Worm (Caenorhabditis elegans) whole organism, mixed stage, embryonic: Measurements from ENCODE around the gene str-92.

Experiments
- M03D4.4 ChIP-seq: sonication (generic microtip); optimal IDR thresholded peaks from 2 replicates; lab custom pipeline; 2017; ENCODE audit warnings: mild to moderate bottlenecking, missing genetic modification characterization, missing compliant biosample characterization
- bed-3 ChIP-seq: fragments of 200-800 bp; sonication (Bioruptor generic); optimal IDR thresholded peaks from 3 replicates; lab custom pipeline; 2018; ENCODE audit warnings: mild to moderate bottlenecking, missing genetic modification characterization, moderate library complexity, missing compliant biosample characterization
- blmp-1 ChIP-seq: fragments of 150-350 bp; optimal IDR thresholded peaks from 2 replicates; lab custom pipeline; 2014; ENCODE audit warnings: missing biosample characterization, missing genetic modification characterization
- ceh-39 ChIP-seq: fragments of 150-350 bp; optimal IDR thresholded peaks from 2 replicates; lab custom pipeline; 2014; ENCODE audit warnings: missing biosample characterization, missing genetic modification characterization
- ceh-43 ChIP-seq: fragments of 200-800 bp; sonication (Bioruptor generic); optimal IDR thresholded peaks from 2 replicates; lab custom pipeline; 2018; ENCODE audit warnings: mild to moderate bottlenecking, missing genetic modification characterization, moderate library complexity, missing compliant biosample characterization
- ceh-83 ChIP-seq: fragments of 200-800 bp; sonication (Bioruptor generic); optimal IDR thresholded peaks from 2 replicates; lab custom pipeline; 2018; ENCODE audit warnings: mild to moderate bottlenecking, missing genetic modification characterization, missing compliant biosample characterization
- ces-1 ChIP-seq: fragments of 150-350 bp; optimal IDR thresholded peaks from 2 replicates; lab custom pipeline; 2014; ENCODE audit warnings: missing biosample characterization, missing genetic modification reagents, missing genetic modification characterization
- cnd-1 ChIP-seq: fragments of 200-800 bp; sonication (Bioruptor generic); optimal IDR thresholded peaks from 2 replicates; lab custom pipeline; 2018; ENCODE audit warnings: mild to moderate bottlenecking, missing genetic modification characterization, missing compliant biosample characterization
- drap-1 ChIP-seq: fragments of 200-800 bp; sonication (Bioruptor generic); optimal IDR thresholded peaks from 3 replicates; lab custom pipeline; 2018; ENCODE audit warnings: mild to moderate bottlenecking, missing genetic modification characterization, missing compliant biosample characterization
- elt-1 ChIP-seq: sonication (generic microtip); optimal IDR thresholded peaks from 2 replicates; lab custom pipeline; 2017; ENCODE audit warnings: missing genetic modification characterization, mild to moderate bottlenecking, missing compliant biosample characterization, antibody characterized with exemption, moderate library complexity, borderline replicate concordance; ENCODE audit not compliant: insufficient read depth
- elt-3 ChIP-seq: fragments of 150-350 bp; optimal IDR thresholded peaks from 2 replicates; lab custom pipeline; 2014; ENCODE audit warnings: missing biosample characterization, missing genetic modification characterization
- ham-2 ChIP-seq: fragments of 200-800 bp; sonication (Bioruptor generic); optimal IDR thresholded peaks from 2 replicates; lab custom pipeline; 2018; ENCODE audit warnings: mild to moderate bottlenecking, missing genetic modification characterization, missing compliant biosample characterization
- hlh-1 ChIP-seq: fragments of 150-350 bp; optimal IDR thresholded peaks from 2 replicates; lab custom pipeline; 2014; ENCODE audit warnings: missing biosample characterization, missing genetic modification reagents, missing genetic modification characterization
- lin-13 ChIP-seq: fragments of 150-350 bp; optimal IDR thresholded peaks from 2 replicates; lab custom pipeline; 2014; ENCODE audit warnings: missing biosample characterization, missing genetic modification characterization
- lin-32 ChIP-seq: fragments of 200-800 bp; sonication (Bioruptor generic); optimal IDR thresholded peaks from 2 replicates; lab custom pipeline; 2018; ENCODE audit warnings: mild to moderate bottlenecking, missing genetic modification characterization, missing compliant biosample characterization
- lsy-2 ChIP-seq: fragments of 150-350 bp; optimal IDR thresholded peaks from 2 replicates; lab custom pipeline; 2014; ENCODE audit warnings: missing biosample characterization, missing genetic modification characterization
- mab-5 ChIP-seq: fragments of 150-350 bp; optimal IDR thresholded peaks from 2 replicates; lab custom pipeline; 2014; ENCODE audit warnings: missing biosample characterization, missing genetic modification characterization
- mep-1 ChIP-seq: fragments of 150-350 bp; optimal IDR thresholded peaks from 2 replicates; lab custom pipeline; 2017; ENCODE audit warnings: missing biosample characterization, missing genetic modification reagents, missing genetic modification characterization, inconsistent platforms
- mls-2 ChIP-seq: sonication (generic microtip); optimal IDR thresholded peaks from 2 replicates; lab custom pipeline; 2016; ENCODE audit warnings: mild to moderate bottlenecking, missing genetic modification characterization, moderate library complexity, missing compliant biosample characterization
- nhr-12 ChIP-seq: fragments of 150-350 bp; optimal IDR thresholded peaks from 2 replicates; lab custom pipeline; 2014; ENCODE audit warnings: missing biosample characterization, missing genetic modification characterization
- nhr-2 ChIP-seq: fragments of 150-350 bp; optimal IDR thresholded peaks from 2 replicates; lab custom pipeline; 2014; ENCODE audit warnings: missing biosample characterization, missing genetic modification characterization
- nhr-237 ChIP-seq: fragments of 150-350 bp; optimal IDR thresholded peaks from 2 replicates; lab custom pipeline; 2014; ENCODE audit warnings: missing biosample characterization, missing genetic modification characterization
- nhr-28 ChIP-seq: fragments of 150-350 bp; optimal IDR thresholded peaks from 2 replicates; lab custom pipeline; 2014; ENCODE audit warnings: missing biosample characterization, missing genetic modification characterization
- nhr-76 ChIP-seq: sonication (generic microtip); optimal IDR thresholded peaks from 2 replicates; lab custom pipeline; 2017; ENCODE audit warnings: missing biosample characterization, missing genetic modification characterization
- pha-4 ChIP-seq: fragments of 150-350 bp; optimal IDR thresholded peaks from 2 replicates; lab custom pipeline; 2018; ENCODE audit warnings: missing biosample characterization, missing genetic modification reagents, missing genetic modification characterization
- sptf-1 ChIP-seq: sonication (generic microtip); optimal IDR thresholded peaks from 2 replicates; lab custom pipeline; 2017; ENCODE audit warnings: mild to moderate bottlenecking, missing genetic modification characterization, moderate library complexity, missing compliant biosample characterization
- tbx-8 ChIP-seq: fragments of 200-800 bp; sonication (Bioruptor generic); optimal IDR thresholded peaks from 2 replicates; lab custom pipeline; 2018; ENCODE audit warnings: mild to moderate bottlenecking, missing genetic modification characterization, moderate library complexity, missing compliant biosample characterization
- unc-120 ChIP-seq: sonication (generic microtip); optimal IDR thresholded peaks from 2 replicates; lab custom pipeline; 2017; ENCODE audit warnings: missing genetic modification characterization, missing compliant biosample characterization; ENCODE audit not compliant: poor library complexity, severe bottlenecking
- unc-39 ChIP-seq: fragments of 150-350 bp; optimal IDR thresholded peaks from 2 replicates; lab custom pipeline; 2014; ENCODE audit warnings: missing biosample characterization, missing genetic modification characterization
- unc-62 ChIP-seq: fragments of 150-350 bp; optimal IDR thresholded peaks from 2 replicates; lab custom pipeline; 2014; ENCODE audit warnings: missing biosample characterization, missing genetic modification reagents, missing genetic modification characterization
- zip-8 ChIP-seq: fragments of 150-350 bp; optimal IDR thresholded peaks from 2 replicates; lab custom pipeline; 2014; ENCODE audit warnings: missing biosample characterization, missing genetic modification characterization
- ztf-11 ChIP-seq: fragments of 150-350 bp; optimal IDR thresholded peaks from 2 replicates; lab custom pipeline; 2014; ENCODE audit warnings: missing biosample characterization, missing genetic modification characterization

The str-92 gene

ce11 chrV:17700728-17701262, 24.3 kb upstream of the str-92 start, which contains the start of the genes Y26G10.5 and srh-32:
TSS of gene Y26G10.5 (minus strand) at chrV:17700828.
TSS of gene srh-32 (plus strand) at chrV:17701212.
- TF ChIP-seq ham-2 = no peak

ce11 chrV:17699659-17700058, 23.2 kb upstream of the str-92 start, which contains the start of gene Y26G10.6:
TSS of gene Y26G10.6 (plus strand) at chrV:17699959.
- TF ChIP-seq drap-1 (no peak), ztf-11 (tag; lab: Kevin White, UChicago) (no peak), hlh-1 (tag; lab: Kevin White, UChicago) (no peak), pha-4 (tag; lab: Kevin White, UChicago) (no peak), lin-13 (tag; lab: Kevin White, UChicago) (no peak), elt-1 (tag; lab: Kevin White, UChicago) (no peak), ces-1 (no peak), M03D4.4 (no peak), lsy-2 (tag; lab: Kevin White, UChicago) (no peak), nhr-12 (tag; lab: Kevin White, UChicago) (no peak), zip-8 (tag; lab: Kevin White, UChicago) (no peak), tbx-8 (GFP tag; lab: Kevin White, UChicago) (no peak), ceh-83 (GFP tag; lab: Kevin White, UChicago) (no peak), ceh-39 (tag; lab: Kevin White, UChicago) (no peak), unc-120 (tag; lab: Kevin White, UChicago) (no peak), sptf-1 (tag; lab: Kevin White, UChicago) (no peak), cnd-1 (tag; lab: Kevin White, UChicago) (no peak), mls-2 (tag; lab: Kevin White, UChicago) (no peak), lin-32 (GFP tag; lab: Kevin White, UChicago) (no peak)

ce11 chrV:17699097-17699496, 22.6 kb upstream of the str-92 start, which contains the start of gene Y26G10.4:
TSS of gene Y26G10.4 (minus strand) at chrV:17699197.
- no peak for TF ChIP-seq sptf-1 (tag; lab: Kevin White, UChicago)
- no peak for TF ChIP-seq elt-3 (tag; lab: Kevin White, UChicago)
- TF ChIP-seq pha-4 (tag; lab: Kevin White, UChicago) = no peak
- no peak for TF ChIP-seq mep-1 (tag; lab: Kevin White, UChicago)
- TF ChIP-seq unc-120 (tag; lab: Kevin White, UChicago) = no peak
- TF ChIP-seq lin-13 (tag; lab: Kevin White, UChicago) = no peak
- no peak for TF ChIP-seq nhr-76 (tag; lab: Kevin White, UChicago)
- TF ChIP-seq drap-1 = no peak
- no peak for TF ChIP-seq ceh-83 (GFP tag; lab: Kevin White, UChicago)
- TF ChIP-seq nhr-28 (tag; lab: Kevin White, UChicago) = no peak
- TF ChIP-seq mab-5 (tag; lab: Kevin White, UChicago) = no peak
- TF ChIP-seq ceh-43 = no peak

- TF ChIP-seq unc-39 (no peak), lsy-2 (tag; lab: Kevin White, UChicago) (no peak), M03D4.4 (no peak), nhr-2 (tag; lab: Kevin White, UChicago) (no peak), ceh-43 (no peak), mab-5 (tag; lab: Kevin White, UChicago) (no peak), nhr-76 (tag; lab: Kevin White, UChicago) (no peak), ztf-11 (tag; lab: Kevin White, UChicago) (no peak), elt-1 (tag; lab: Kevin White, UChicago) (no peak), lin-32 (GFP tag; lab: Kevin White, UChicago) (no peak), mls-2 (tag; lab: Kevin White, UChicago) (no peak), nhr-237 (no peak), cnd-1 (tag; lab: Kevin White, UChicago) (no peak), tbx-8 (GFP tag; lab: Kevin White, UChicago) (no peak), unc-62 (no peak), lin-13 (tag; lab: Kevin White, UChicago) (no peak), blmp-1 (no peak), mep-1 (tag; lab: Kevin White, UChicago) (no peak), elt-3 (tag; lab: Kevin White, UChicago) (no peak), bed-3 (GFP tag; lab: Kevin White, UChicago) (no peak)
Observed at ce11 chrV:17696753-17697152, 20.3 kb upstream of the str-92 start, which contains the start of gene spp-29. TSS of gene spp-29 (minus strand) at chrV:17696853.
